Worm (Caenorhabditis elegans) whole organism, L1 larva: Measurements from ENCODE around the gene K02E7.4.

ENCODE experiments used
- C34B4.2 ChIP-seq: sonication (generic microtip); optimal IDR thresholded peaks from 2 replicates; lab custom pipeline; 2017; ENCODE audit warnings: mild to moderate bottlenecking, missing genetic modification characterization, missing compliant biosample characterization
- Y116A8C.19 ChIP-seq: sonication (generic microtip); optimal IDR thresholded peaks from 2 replicates; lab custom pipeline; 2016; ENCODE audit warnings: missing compliant biosample characterization, missing genetic modification characterization, borderline replicate concordance
- alr-1 ChIP-seq: fragments of 200-800 bp; sonication (Bioruptor generic); optimal IDR thresholded peaks from 2 replicates; lab custom pipeline; 2018; ENCODE audit warnings: borderline replicate concordance, mild to moderate bottlenecking, missing genetic modification characterization, missing compliant biosample characterization
- aly-2 ChIP-seq: fragments of 150-350 bp; optimal IDR thresholded peaks from 2 replicates; lab custom pipeline; 2014; ENCODE audit warnings: missing biosample characterization, missing genetic modification characterization
- blmp-1 ChIP-seq: fragments of 150-350 bp; optimal IDR thresholded peaks from 2 replicates; lab custom pipeline; 2014; ENCODE audit warnings: missing biosample characterization, missing genetic modification characterization
- ceh-88 ChIP-seq: fragments of 200-800 bp; sonication (Bioruptor generic); IDR thresholded peaks from 2 replicates; pipeline ENCODE4 v1.3.6; 2022; ENCODE audit warnings: missing genetic modification characterization, missing compliant biosample characterization
- ceh-90 ChIP-seq: sonication (generic microtip); optimal IDR thresholded peaks from 2 replicates; lab custom pipeline; 2016; ENCODE audit warnings: missing genetic modification characterization, missing compliant biosample characterization
- ces-1 ChIP-seq: fragments of 150-350 bp; optimal IDR thresholded peaks from 2 replicates; lab custom pipeline; 2014; ENCODE audit warnings: missing biosample characterization, missing genetic modification reagents, missing genetic modification characterization
- efl-1 ChIP-seq, 4 experiments: fragments of 150-350 bp; optimal IDR thresholded peaks in 3 of 4; peaks in 1 of 4; 1 replicate in 1 of 4; 2 replicates in 3 of 4; lab custom pipeline; 2014; ENCODE audit warnings: missing biosample characterization in 2 of 4, missing genetic modification characterization in 2 of 4, missing genetic modification reagents in 2 of 4
- efl-3 ChIP-seq: fragments of 200-800 bp; sonication (Bioruptor generic); optimal IDR thresholded peaks from 2 replicates; lab custom pipeline; 2018; ENCODE audit warnings: mild to moderate bottlenecking, missing genetic modification characterization, missing compliant biosample characterization
- egl-13 ChIP-seq: sonication (generic microtip); optimal IDR thresholded peaks from 2 replicates; lab custom pipeline; 2016; ENCODE audit warnings: missing genotype, missing genetic modification reagents, missing genetic modification characterization, missing compliant biosample characterization
- elt-2 ChIP-seq: sonication (generic microtip); optimal IDR thresholded peaks from 2 replicates; lab custom pipeline; 2016; ENCODE audit warnings: missing genetic modification characterization, mild to moderate bottlenecking, inconsistent platforms, missing compliant biosample characterization, missing genetic modification reagents
- ets-5 ChIP-seq: fragments of 200-800 bp; sonication (Bioruptor generic); IDR thresholded peaks from 2 replicates; pipeline ENCODE4 v1.3.6; 2022; ENCODE audit warnings: missing genetic modification characterization, missing compliant biosample characterization
- fos-1 ChIP-seq: fragments of 150-350 bp; optimal IDR thresholded peaks from 2 replicates; lab custom pipeline; 2014; ENCODE audit warnings: missing biosample characterization, missing genetic modification characterization
- grh-1 ChIP-seq: fragments of 200-800 bp; sonication (Bioruptor generic); IDR thresholded peaks from 2 replicates; pipeline ENCODE4 v1.3.6; 2022; ENCODE audit warnings: missing genetic modification reagents, missing genetic modification characterization, missing compliant biosample characterization
- irx-1 ChIP-seq: sonication (generic microtip); optimal IDR thresholded peaks from 2 replicates; lab custom pipeline; 2016; ENCODE audit warnings: missing genetic modification characterization, missing compliant biosample characterization
- jun-1 ChIP-seq: fragments of 150-350 bp; optimal IDR thresholded peaks from 2 replicates; lab custom pipeline; 2014; ENCODE audit warnings: missing biosample characterization, missing genetic modification reagents, missing genetic modification characterization
- lin-14 ChIP-seq: fragments of 200-800 bp; sonication (Bioruptor generic); optimal IDR thresholded peaks from 2 replicates; lab custom pipeline; 2018; ENCODE audit warnings: mild to moderate bottlenecking, missing genetic modification characterization, moderate library complexity, missing compliant biosample characterization
- lin-35 ChIP-seq, 2 experiments: fragments of 150-350 bp; optimal IDR thresholded peaks; 2 replicates each; lab custom pipeline; 2014; ENCODE audit warnings: missing biosample characterization in 2 of 2, missing genetic modification characterization in 2 of 2, missing genetic modification reagents in 2 of 2
- lin-39 ChIP-seq: fragments of 150-350 bp; optimal IDR thresholded peaks from 2 replicates; lab custom pipeline; 2014; ENCODE audit warnings: missing biosample characterization, missing genetic modification reagents, missing genetic modification characterization
- lsy-2 ChIP-seq, 2 experiments: fragments of 150-350 bp; optimal IDR thresholded peaks; 2 replicates each; lab custom pipeline; 2014; ENCODE audit warnings: missing biosample characterization in 2 of 2, missing genetic modification characterization in 2 of 2
- mdl-1 ChIP-seq, 2 experiments: fragments of 150-350 bp; optimal IDR thresholded peaks; 2 replicates each; lab custom pipeline; 2014 to 2017; ENCODE audit warnings: missing biosample characterization in 2 of 2, missing genetic modification characterization in 2 of 2, inconsistent platforms in 1 of 2
- mep-1 ChIP-seq: fragments of 150-350 bp; optimal IDR thresholded peaks from 2 replicates; lab custom pipeline; 2014; ENCODE audit warnings: missing biosample characterization, missing genetic modification characterization
- nhr-12 ChIP-seq: sonication (generic microtip); optimal IDR thresholded peaks from 2 replicates; lab custom pipeline; 2017; ENCODE audit warnings: missing biosample characterization, missing genetic modification characterization
- nhr-76 ChIP-seq: sonication (generic microtip); optimal IDR thresholded peaks from 2 replicates; lab custom pipeline; 2017; ENCODE audit warnings: missing biosample characterization, missing genetic modification characterization
- nhr-77 ChIP-seq: fragments of 150-350 bp; optimal IDR thresholded peaks from 2 replicates; lab custom pipeline; 2014; ENCODE audit warnings: missing biosample characterization, missing genetic modification characterization
- nhr-85 ChIP-seq: sonication (generic microtip); peaks from one replicate; lab custom pipeline; 2016; ENCODE audit warnings: missing genetic modification characterization, inconsistent platforms, missing compliant biosample characterization
- nhr-90 ChIP-seq: sonication (generic microtip); optimal IDR thresholded peaks from 2 replicates; lab custom pipeline; 2016; ENCODE audit warnings: mild to moderate bottlenecking, missing genetic modification characterization, missing compliant biosample characterization; ENCODE audit not compliant: poor library complexity
- pag-3 ChIP-seq: sonication (generic microtip); optimal IDR thresholded peaks from 2 replicates; lab custom pipeline; 2017; ENCODE audit warnings: missing genetic modification characterization, mild to moderate bottlenecking, missing compliant biosample characterization, antibody characterized with exemption, borderline replicate concordance; ENCODE audit not compliant: insufficient read depth
- pax-3 ChIP-seq: fragments of 200-800 bp; sonication (Bioruptor generic); optimal IDR thresholded peaks from 2 replicates; lab custom pipeline; 2018; ENCODE audit warnings: mild to moderate bottlenecking, missing genetic modification characterization, moderate library complexity, missing compliant biosample characterization
- pqm-1 ChIP-seq: sonication (generic microtip); optimal IDR thresholded peaks from 3 replicates; lab custom pipeline; 2017; ENCODE audit warnings: missing biosample characterization, missing genetic modification characterization
- rnt-1 ChIP-seq: sonication (generic microtip); optimal IDR thresholded peaks from 2 replicates; lab custom pipeline; 2016; ENCODE audit warnings: mild to moderate bottlenecking, missing genetic modification characterization, moderate library complexity, missing compliant biosample characterization
- skn-1 ChIP-seq: fragments of 150-350 bp; optimal IDR thresholded peaks from 2 replicates; lab custom pipeline; 2014; ENCODE audit warnings: missing biosample characterization, missing genetic modification characterization
- snpc-4 ChIP-seq: fragments of 150-350 bp; optimal IDR thresholded peaks from 2 replicates; lab custom pipeline; 2014; ENCODE audit warnings: missing biosample characterization, missing genetic modification characterization
- snu-23 ChIP-seq: sonication (generic microtip); optimal IDR thresholded peaks from 2 replicates; lab custom pipeline; 2016; ENCODE audit warnings: missing genetic modification characterization, missing compliant biosample characterization
- sox-4 ChIP-seq: sonication (generic microtip); optimal IDR thresholded peaks from 2 replicates; lab custom pipeline; 2016; ENCODE audit warnings: missing genetic modification characterization, missing compliant biosample characterization
- sptf-1 ChIP-seq: fragments of 150-350 bp; optimal IDR thresholded peaks from 2 replicates; lab custom pipeline; 2014; ENCODE audit warnings: missing biosample characterization, missing genetic modification characterization
- sup-37 ChIP-seq: fragments of 200-800 bp; sonication (Bioruptor generic); optimal IDR thresholded peaks from 2 replicates; lab custom pipeline; 2018; ENCODE audit warnings: mild to moderate bottlenecking, missing genetic modification characterization, missing compliant biosample characterization
- unc-130 ChIP-seq: fragments of 150-350 bp; optimal IDR thresholded peaks from 2 replicates; lab custom pipeline; 2017; ENCODE audit warnings: missing biosample characterization, missing genetic modification characterization, inconsistent platforms
- unc-30 ChIP-seq: sonication (generic microtip); optimal IDR thresholded peaks from 2 replicates; lab custom pipeline; 2017; ENCODE audit warnings: missing biosample characterization, missing genetic modification characterization
- unc-98 ChIP-seq: fragments of 200-800 bp; sonication (Bioruptor generic); IDR thresholded peaks from 2 replicates; pipeline ENCODE4 v1.3.6; 2022; ENCODE audit warnings: missing genetic modification characterization, missing compliant biosample characterization
- vab-15 ChIP-seq: sonication (generic microtip); optimal IDR thresholded peaks from 2 replicates; lab custom pipeline; 2017; ENCODE audit warnings: missing genotype, mild to moderate bottlenecking, missing genetic modification characterization, missing compliant biosample characterization
- zip-4 ChIP-seq: fragments of 200-800 bp; sonication (Bioruptor generic); optimal IDR thresholded peaks from 2 replicates; lab custom pipeline; 2018; ENCODE audit warnings: mild to moderate bottlenecking, missing genetic modification characterization, moderate library complexity, missing compliant biosample characterization
- ztf-11 ChIP-seq, 2 experiments: sonication (generic microtip); optimal IDR thresholded peaks; 2 replicates each; lab custom pipeline; 2016 to 2017; ENCODE audit warnings: missing genetic modification characterization in 2 of 2, missing biosample characterization in 1 of 2, missing compliant biosample characterization in 1 of 2

K02E7.4 gene

DNA sequence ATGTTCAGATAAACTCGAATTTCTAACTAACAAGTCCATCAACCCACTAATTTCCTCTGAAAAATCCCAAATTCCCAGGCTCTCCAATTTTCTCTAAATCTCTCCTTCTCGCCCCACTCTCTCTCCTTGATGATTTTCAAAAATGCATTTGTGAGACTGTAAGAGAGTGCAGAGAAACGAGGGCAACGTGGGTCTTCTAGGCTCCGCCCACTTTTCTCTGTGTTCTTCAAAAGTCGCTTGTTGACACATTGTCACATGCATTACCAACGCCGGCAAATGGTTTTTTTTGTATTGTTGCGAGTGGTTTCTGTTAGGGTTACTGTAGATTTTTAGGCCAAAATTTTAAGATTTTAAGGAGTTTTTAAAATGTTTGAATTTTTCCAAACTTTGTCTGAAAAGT lies 14.3 kb downstream of the K02E7.4 start:
- TF ChIP-seq grh-1 (GFP tag; lab: Robert Waterston, UW) (no peak), egl-13 (tag; lab: Kevin White, UChicago) (no peak), irx-1 (tag; lab: Kevin White, UChicago) (no peak), nhr-12 (tag; lab: Kevin White, UChicago) (no peak), ces-1 (GFP tag; lab: Kevin White, UChicago) (no peak), nhr-76 (tag; lab: Kevin White, UChicago) (no peak), pax-3 (tag; lab: Kevin White, UChicago) (no peak), rnt-1 (tag; lab: Kevin White, UChicago) (peak; percentile 23), ceh-90 (no peak), Y116A8C.19 (tag; lab: Kevin White, UChicago) (no peak), mdl-1 (tag; optimal IDR thresholded peaks at IDR 0.05; lab: Kevin White, UChicago) (peak in 1 of 2 experiments; percentile 64), zip-4 (no peak), pqm-1 (tag; lab: Kevin White, UChicago) (no peak), unc-130 (tag; lab: Kevin White, UChicago) (no peak), vab-15 (no peak), ceh-88 (GFP tag; lab: Robert Waterston, UW) (no peak), lin-35 (GFP tag; optimal IDR thresholded peaks at IDR 0.05; lab: Kevin White, UChicago) (peak in 1 of 2 experiments; percentile 42), ets-5 (GFP tag; lab: Robert Waterston, UW) (no peak), nhr-77 (tag; lab: Kevin White, UChicago) (no peak), sup-37 (GFP tag; lab: Kevin White, UChicago) (no peak), unc-30 (tag; lab: Kevin White, UChicago) (no peak), C34B4.2 (tag; lab: Kevin White, UChicago) (no peak), unc-98 (GFP tag; lab: Robert Waterston, UW) (no peak), pag-3 (tag; lab: Kevin White, UChicago) (no peak), snu-23 (GFP tag; lab: Kevin White, UChicago) (peak; percentile 3), snpc-4 (tag; lab: Kevin White, UChicago) (no peak), skn-1 (tag; lab: Kevin White, UChicago) (no peak), jun-1 (tag; lab: Kevin White, UChicago) (no peak), efl-3 (GFP tag; lab: Kevin White, UChicago) (no peak), nhr-90 (tag; lab: Kevin White, UChicago) (no peak), lin-39 (no peak), sox-4 (tag; lab: Kevin White, UChicago) (no peak), sptf-1 (no peak), lin-14 (GFP tag; lab: Kevin White, UChicago) (peak; percentile 50), efl-1 (optimal IDR thresholded peaks at IDR 0.05; lab: Kevin White, UChicago) (no peak), efl-1 (GFP tag; optimal IDR thresholded peaks at IDR 0.05 in 1 of 2; lab: Kevin White, UChicago) (peak in 1 of 2 experiments; percentile 62), aly-2 (tag; lab: Kevin White, UChicago) (no peak), blmp-1 (tag; lab: Kevin White, UChicago) (peak; percentile 20), nhr-85 (tag; lab: Kevin White, UChicago) (peak; percentile 76), mep-1 (tag; lab: Kevin White, UChicago) (no peak), alr-1 (tag; lab: Kevin White, UChicago) (no peak), fos-1 (tag; lab: Kevin White, UChicago) (no peak), ztf-11 (tag; optimal IDR thresholded peaks at IDR 0.05; lab: Kevin White, UChicago) (no peak), lsy-2 (tag; optimal IDR thresholded peaks at IDR 0.05; lab: Kevin White, UChicago) (peak in 1 of 2 experiments; percentile 15), elt-2 (tag; lab: Kevin White, UChicago) (no peak)
